Worm (Caenorhabditis elegans): ENCODE data around the gene C07A4.3.

C07A4.3 gene

ce11 chrX:10155127-10155526 is 19.7 kb upstream of the C07A4.3 start:
- TF ChIP-seq unc-39 (tag; optimal IDR thresholded peaks at IDR 0.05) (no peak), sem-4 (tag; optimal IDR thresholded peaks at IDR 0.05) (no peak), nhr-23 (tag; optimal IDR thresholded peaks at IDR 0.05) (no peak), mbf-1 (tag; optimal IDR thresholded peaks at IDR 0.05) (no peak)

DNA sequence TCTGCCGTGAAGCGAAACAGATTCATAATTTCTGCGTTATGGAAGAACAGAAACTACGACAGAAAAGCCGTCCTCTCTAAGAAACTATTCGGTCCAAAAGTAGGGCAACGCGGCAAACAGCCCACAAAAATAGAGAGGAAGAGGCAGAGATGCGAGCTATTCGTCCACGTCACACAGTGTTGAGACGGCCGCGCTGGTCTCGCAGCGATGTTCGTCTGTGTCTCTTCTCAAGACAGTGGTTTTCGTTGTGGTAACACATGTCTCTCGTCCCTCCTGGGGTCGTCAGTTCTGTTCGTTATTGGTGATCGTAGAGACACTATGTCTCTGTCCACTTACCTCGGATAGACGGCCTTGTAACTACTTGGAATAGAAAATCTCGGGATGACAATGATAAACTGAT is 16.1 kb upstream of the C07A4.3 start, which contains the start of gene erd-2.1:
Gene erd-2.1, minus strand, starts transcription at position 114 of the 400 bp plus-strand sequence.
- TF ChIP-seq ztf-4 (tag; optimal IDR thresholded peaks at IDR 0.05), result no peak
- no peak for TF ChIP-seq skn-1 (tag; optimal IDR thresholded peaks at IDR 0.05)
- peak; percentile 73 for TF ChIP-seq fos-1 (tag; optimal IDR thresholded peaks at IDR 0.05)
- no peak for TF ChIP-seq ZK546.5 (tag; optimal IDR thresholded peaks at IDR 0.05)
- peak; percentile 67 for TF ChIP-seq sem-4 (tag; optimal IDR thresholded peaks at IDR 0.05)
- TF ChIP-seq ceh-16 (tag; optimal IDR thresholded peaks at IDR 0.05), result peak; percentile 7
- no peak for TF ChIP-seq Y55F3AM.14 (GFP tag; optimal IDR thresholded peaks at IDR 0.05)
- no peak for TF ChIP-seq nhr-6 (tag; optimal IDR thresholded peaks at IDR 0.05)
- peak; percentile 55 for TF ChIP-seq sma-3 (GFP tag; optimal IDR thresholded peaks at IDR 0.05)
- TF ChIP-seq nhr-23 (tag; optimal IDR thresholded peaks at IDR 0.05), result no peak
- TF ChIP-seq lsy-2 (tag; optimal IDR thresholded peaks at IDR 0.05), result peak in 1 of 2 experiments; percentile 72
- peak; percentile 87 for TF ChIP-seq nhr-129 (tag; optimal IDR thresholded peaks at IDR 0.05)
- peak; percentile 59 for TF ChIP-seq zag-1 (tag; optimal IDR thresholded peaks at IDR 0.05)
- peak; percentile 67 for TF ChIP-seq unc-55 (GFP tag; optimal IDR thresholded peaks at IDR 0.05)
- no peak for TF ChIP-seq gmeb-1 (tag; optimal IDR thresholded peaks at IDR 0.05)
- TF ChIP-seq mab-5 (tag; optimal IDR thresholded peaks at IDR 0.05), result no peak
- TF ChIP-seq nhr-21 (tag; optimal IDR thresholded peaks at IDR 0.05), result peak; percentile 72
- no peak for TF ChIP-seq dmd-4 (tag; optimal IDR thresholded peaks at IDR 0.05)
- TF ChIP-seq nhr-25 (tag; optimal IDR thresholded peaks at IDR 0.05), result no peak
- TF ChIP-seq R02D3.7 (tag; optimal IDR thresholded peaks at IDR 0.05), result no peak
- peak; percentile 51 for TF ChIP-seq F13H6.1 (tag; optimal IDR thresholded peaks at IDR 0.05)
- TF ChIP-seq lin-39 (tag; optimal IDR thresholded peaks at IDR 0.05), result no peak
- peak; percentile 62 for TF ChIP-seq C34F6.9 (tag; optimal IDR thresholded peaks at IDR 0.05)
- peak; percentile 71 for TF ChIP-seq sma-9 (GFP tag; optimal IDR thresholded peaks at IDR 0.05)
- TF ChIP-seq sma-9 (tag; optimal IDR thresholded peaks at IDR 0.05), result no peak
- TF ChIP-seq ztf-11 (tag; optimal IDR thresholded peaks at IDR 0.05), result no peak
- no peak for TF ChIP-seq elt-1 (tag; optimal IDR thresholded peaks at IDR 0.05)
- no peak for TF ChIP-seq lin-11 (tag; optimal IDR thresholded peaks at IDR 0.05)
- TF ChIP-seq nhr-237 (tag; optimal IDR thresholded peaks at IDR 0.05), result no peak
- no peak for TF ChIP-seq nhr-77 (tag; optimal IDR thresholded peaks at IDR 0.05)
- peak; percentile 98 for TF ChIP-seq crh-2 (tag; optimal IDR thresholded peaks at IDR 0.05)
- TF ChIP-seq mdl-1 (tag; optimal IDR thresholded peaks at IDR 0.05), result peak; percentile 9 to 40
- TF ChIP-seq lin-13 (GFP tag; optimal IDR thresholded peaks at IDR 0.05), result peak; percentile 37
- TF ChIP-seq ceh-82 (tag; optimal IDR thresholded peaks at IDR 0.05), result no peak

ce11 chrX:10160097-10160677 is 14.6 kb upstream of the C07A4.3 start, which contains the start of gene F09B9.4:
F09B9.4 (plus strand) TSS chrX:10160627.
- no peak for TF ChIP-seq nhr-12 (tag; optimal IDR thresholded peaks at IDR 0.05)
- peak; percentile 10 for TF ChIP-seq nhr-129 (tag; optimal IDR thresholded peaks at IDR 0.05)
- no peak for TF ChIP-seq Y55F3AM.14 (GFP tag; optimal IDR thresholded peaks at IDR 0.05)
- TF ChIP-seq R02D3.7 (tag; optimal IDR thresholded peaks at IDR 0.05), result no peak
- no peak for TF ChIP-seq nhr-11 (tag; optimal IDR thresholded peaks at IDR 0.05)
- TF ChIP-seq zag-1 (tag; optimal IDR thresholded peaks at IDR 0.05), result no peak
- TF ChIP-seq elt-3 (tag; optimal IDR thresholded peaks at IDR 0.05), result no peak
- TF ChIP-seq mab-5 (tag; optimal IDR thresholded peaks at IDR 0.05), result no peak
- TF ChIP-seq lin-11 (tag; optimal IDR thresholded peaks at IDR 0.05), result no peak
- no peak for TF ChIP-seq ZK546.5 (tag; optimal IDR thresholded peaks at IDR 0.05)
- TF ChIP-seq C34F6.9 (tag; optimal IDR thresholded peaks at IDR 0.05), result peak; percentile 23
- no peak for TF ChIP-seq gmeb-1 (tag; optimal IDR thresholded peaks at IDR 0.05)
- TF ChIP-seq ceh-16 (tag; optimal IDR thresholded peaks at IDR 0.05), result no peak
- peak; percentile 8 for TF ChIP-seq F13H6.1 (tag; optimal IDR thresholded peaks at IDR 0.05)
- TF ChIP-seq nhr-77 (tag; optimal IDR thresholded peaks at IDR 0.05), result no peak
